Fruit fly (Drosophila melanogaster) S2 (cell line): ENCODE measurements around the gene Svip.

Source experiments
- CG8478 ChIP-seq: fragments of >200 bp; optimal IDR thresholded peaks from 2 replicates; lab custom pipeline; 2018
- CTCF ChIP-seq, 2 experiments: fragments of >200 bp; optimal IDR thresholded peaks; 2 replicates each; lab custom pipeline; 2018

DNA sequence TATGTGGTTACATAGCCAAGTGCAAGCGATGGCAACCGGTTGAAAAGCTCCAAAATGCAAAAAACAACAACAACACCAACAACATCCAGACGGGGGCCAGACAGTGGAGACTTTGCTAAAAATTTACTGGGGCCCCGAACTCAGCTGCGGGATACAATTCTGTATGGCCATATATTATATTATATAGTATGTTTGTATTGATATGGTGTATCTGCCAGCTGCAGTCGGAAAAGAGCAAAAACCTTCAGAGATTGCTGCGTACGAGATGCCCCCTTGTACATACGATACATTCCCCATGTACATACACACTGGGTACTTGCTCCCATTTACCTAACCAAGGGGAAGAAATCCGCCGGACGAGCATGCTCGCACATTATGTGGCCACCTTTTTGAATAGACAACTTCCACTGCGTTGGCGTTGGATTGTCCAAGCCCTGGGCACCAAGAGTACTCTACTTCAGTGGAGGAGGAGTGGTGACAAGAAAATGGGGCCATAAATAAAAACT lies 21.6 kb downstream of the Svip start:
- TF ChIP-seq CG8478 (lab: Kevin White, UChicago) (no peak), CTCF (optimal IDR thresholded peaks at IDR 0.05; lab: Kevin White, UChicago) (no peak)
